Fruit fly (Drosophila melanogaster) whole organism, embryonic: ENCODE results near the gene CG13898.

ENCODE experiments used
- CG10565 ChIP-seq: fragments of 200-800 bp; sonication (Bioruptor generic); optimal IDR thresholded peaks from 3 replicates; lab custom pipeline; 2016; ENCODE audit warnings: missing biosample characterization, mild to moderate bottlenecking, missing genetic modification characterization
- CG12219 ChIP-seq: fragments of 200-800 bp; sonication (Bioruptor generic); optimal IDR thresholded peaks from 3 replicates; lab custom pipeline; 2018; ENCODE audit warnings: missing biosample characterization, mild to moderate bottlenecking, missing genetic modification characterization
- CG13287 ChIP-seq: fragments of 200-800 bp; sonication (Bioruptor generic); IDR thresholded peaks from 2 replicates; pipeline ENCODE4 v1.3.6; 2022; ENCODE audit warnings: missing biosample characterization, missing genetic modification characterization; ENCODE audit not compliant: partially characterized antibody
- CG13424 ChIP-seq: fragments of 200-800 bp; sonication (Bioruptor generic); optimal IDR thresholded peaks from 2 replicates; lab custom pipeline; 2019; ENCODE audit warnings: missing biosample characterization, mild to moderate bottlenecking, missing genetic modification characterization, moderate library complexity
- CG14441 ChIP-seq: fragments of 200-800 bp; sonication (Bioruptor generic); IDR thresholded peaks from 2 replicates; pipeline ENCODE4 v1.3.6; 2022; ENCODE audit warnings: missing biosample characterization, missing genetic modification characterization
- CG15514 ChIP-seq: fragments of 200-800 bp; sonication (Bioruptor generic); optimal IDR thresholded peaks from 3 replicates; lab custom pipeline; 2017; ENCODE audit warnings: missing biosample characterization, missing genetic modification characterization, mild to moderate bottlenecking, moderate library complexity, missing genetic modification reagents
- CG15696 ChIP-seq: fragments of 200-800 bp; sonication (Bioruptor generic); optimal IDR thresholded peaks from 2 replicates; lab custom pipeline; 2019; ENCODE audit warnings: missing biosample characterization, mild to moderate bottlenecking, missing genetic modification characterization, moderate library complexity
- CG1647 ChIP-seq: fragments of 200-800 bp; sonication (Bioruptor generic); optimal IDR thresholded peaks from 3 replicates; lab custom pipeline; 2016; ENCODE audit warnings: missing biosample characterization, missing genetic modification characterization
- CG2202 ChIP-seq: fragments of 200-800 bp; sonication (Bioruptor generic); optimal IDR thresholded peaks from 2 replicates; lab custom pipeline; 2018; ENCODE audit warnings: missing biosample characterization, mild to moderate bottlenecking, missing genetic modification characterization
- CG3726 ChIP-seq: fragments of 200-800 bp; sonication (Bioruptor generic); IDR thresholded peaks from 3 replicates; pipeline ENCODE4, ENCODE4 v1.3.6; 2022; ENCODE audit warnings: missing biosample characterization, missing genetic modification characterization
- CG43689 ChIP-seq: fragments of 200-800 bp; sonication (Bioruptor generic); IDR thresholded peaks from 2 replicates; pipeline ENCODE4 v1.3.6; 2022; ENCODE audit warnings: missing biosample characterization, missing genetic modification characterization
- CG4854 ChIP-seq: fragments of 200-800 bp; sonication (Bioruptor generic); optimal IDR thresholded peaks from 2 replicates; lab custom pipeline; 2016; ENCODE audit warnings: missing biosample characterization, missing genetic modification characterization, inconsistent platforms
- CG7987 ChIP-seq: fragments of 200-800 bp; sonication (Bioruptor generic); optimal IDR thresholded peaks from 2 replicates; lab custom pipeline; 2018; ENCODE audit warnings: missing biosample characterization, mild to moderate bottlenecking, missing genetic modification characterization, moderate library complexity
- CG8089 ChIP-seq: fragments of 200-800 bp; sonication (Bioruptor generic); optimal IDR thresholded peaks from 3 replicates; lab custom pipeline; 2016; ENCODE audit warnings: missing biosample characterization, missing genetic modification characterization
- CG8478 ChIP-seq: fragments of >200 bp; optimal IDR thresholded peaks from 2 replicates; lab custom pipeline; 2018
- CG9437 ChIP-seq: fragments of 200-800 bp; sonication (Bioruptor generic); optimal IDR thresholded peaks from 2 replicates; lab custom pipeline; 2018; ENCODE audit warnings: missing biosample characterization, mild to moderate bottlenecking, missing genetic modification characterization
- CG9817 ChIP-seq: fragments of 200-800 bp; sonication (Bioruptor generic); optimal IDR thresholded peaks from 2 replicates; lab custom pipeline; 2018; ENCODE audit warnings: missing biosample characterization, mild to moderate bottlenecking, missing genetic modification characterization, moderate library complexity
- D19A ChIP-seq: fragments of 200-800 bp; optimal IDR thresholded peaks from 3 replicates; lab custom pipeline; 2019; ENCODE audit warnings: missing biosample characterization, mild to moderate bottlenecking, missing genetic modification characterization, moderate library complexity
- Doc2 ChIP-seq: fragments of 200-800 bp; sonication (Bioruptor generic); IDR thresholded peaks from 2 replicates; pipeline ENCODE4 v1.3.6; 2022; ENCODE audit warnings: missing biosample characterization, missing genetic modification characterization
- Drgx ChIP-seq: fragments of 200-800 bp; sonication (Bioruptor generic); IDR thresholded peaks from 2 replicates; pipeline ENCODE4 v1.3.6; 2022; ENCODE audit warnings: missing biosample characterization, missing genetic modification characterization
- Ets97D ChIP-seq: fragments of 200-800 bp; sonication (Bioruptor generic); optimal IDR thresholded peaks from 3 replicates; lab custom pipeline; 2016; ENCODE audit warnings: missing biosample characterization, missing genetic modification characterization
- Fer1 ChIP-seq: fragments of 200-800 bp; sonication (Bioruptor generic); optimal IDR thresholded peaks from 2 replicates; lab custom pipeline; 2017; ENCODE audit warnings: missing biosample characterization, mild to moderate bottlenecking, missing genetic modification characterization
- Fer3 ChIP-seq: fragments of 200-800 bp; sonication (Bioruptor generic); optimal IDR thresholded peaks from 2 replicates; lab custom pipeline; 2018; ENCODE audit warnings: missing biosample characterization, mild to moderate bottlenecking, missing genetic modification characterization, moderate library complexity
- Lpt ChIP-seq: fragments of >200 bp; optimal IDR thresholded peaks from 2 replicates; lab custom pipeline; 2018; ENCODE audit warnings: missing biosample characterization, missing genetic modification characterization
- MBD-R2 ChIP-seq: fragments of 200-800 bp; sonication (Bioruptor generic); IDR thresholded peaks from 2 replicates; pipeline ENCODE4 v1.3.6; 2022; ENCODE audit warnings: missing biosample characterization, missing genetic modification characterization
- MTF-1 ChIP-seq: fragments of 200-800 bp; sonication (Bioruptor generic); optimal IDR thresholded peaks from 2 replicates; lab custom pipeline; 2018; ENCODE audit warnings: missing biosample characterization, mild to moderate bottlenecking, missing genetic modification characterization, borderline replicate concordance
- Oaz ChIP-seq: fragments of 200-800 bp; sonication (Bioruptor generic); IDR thresholded peaks from 2 replicates; pipeline ENCODE4 v1.3.6; 2022; ENCODE audit warnings: missing biosample characterization, missing genetic modification characterization
- TFAM ChIP-seq: fragments of 200-800 bp; sonication (Bioruptor generic); optimal IDR thresholded peaks from 2 replicates; lab custom pipeline; 2017; ENCODE audit warnings: missing biosample characterization, missing genetic modification characterization, inconsistent platforms
- abd-A ChIP-seq: fragments of 200-800 bp; sonication (Bioruptor generic); optimal IDR thresholded peaks from 3 replicates; lab custom pipeline; 2019; ENCODE audit warnings: missing biosample characterization, mild to moderate bottlenecking, missing genetic modification characterization, moderate library complexity
- ac ChIP-seq: fragments of 200-800 bp; sonication (Bioruptor generic); optimal IDR thresholded peaks from 3 replicates; lab custom pipeline; 2017; ENCODE audit warnings: missing biosample characterization, mild to moderate bottlenecking, missing genetic modification characterization
- ara ChIP-seq: fragments of 200-800 bp; sonication (Bioruptor generic); IDR thresholded peaks from 2 replicates; pipeline ENCODE4 v1.3.6; 2022; ENCODE audit warnings: missing biosample characterization, missing genetic modification characterization
- chinmo ChIP-seq: fragments of 200-800 bp; sonication (Bioruptor generic); IDR thresholded peaks from 4 replicates; pipeline ENCODE4 v1.3.6; 2022; ENCODE audit warnings: missing biosample characterization, missing genetic modification characterization; ENCODE audit not compliant: partially characterized antibody
- chn ChIP-seq: fragments of 200-800 bp; sonication (Bioruptor generic); optimal IDR thresholded peaks from 2 replicates; lab custom pipeline; 2016; ENCODE audit warnings: missing biosample characterization, missing genetic modification characterization
- dmrt11E ChIP-seq: fragments of 200-800 bp; sonication (Bioruptor generic); optimal IDR thresholded peaks from 3 replicates; lab custom pipeline; 2018; ENCODE audit warnings: missing biosample characterization, mild to moderate bottlenecking, missing genetic modification characterization, moderate library complexity
- eve ChIP-seq, 2 experiments: fragments of >200 bp; optimal IDR thresholded peaks; 2 replicates each; lab custom pipeline; 2017; ENCODE audit warnings: missing biosample characterization in 2 of 2, missing genetic modification characterization in 2 of 2
- ftz-f1 ChIP-seq: fragments of 200-800 bp; sonication (Bioruptor generic); optimal IDR thresholded peaks from 2 replicates; lab custom pipeline; 2016; ENCODE audit warnings: missing biosample characterization, missing genetic modification characterization
- gem ChIP-seq: fragments of 200-800 bp; sonication (Bioruptor generic); optimal IDR thresholded peaks from 2 replicates; lab custom pipeline; 2019; ENCODE audit warnings: missing biosample characterization, mild to moderate bottlenecking, missing genetic modification characterization, moderate library complexity
- insv ChIP-seq, 2 experiments: fragments of 200-800 bp; sonication (Bioruptor generic); optimal IDR thresholded peaks; 3 replicates each; lab custom pipeline; 2016 to 2018; ENCODE audit warnings: missing biosample characterization in 2 of 2, missing genetic modification characterization in 2 of 2
- nerfin-2 ChIP-seq: fragments of 200-800 bp; sonication (Bioruptor generic); IDR thresholded peaks from 2 replicates; pipeline ENCODE4 v1.3.6; 2022; ENCODE audit warnings: missing biosample characterization, missing genetic modification characterization; ENCODE audit not compliant: partially characterized antibody
- oc ChIP-seq: fragments of 200-800 bp; sonication (Bioruptor generic); optimal IDR thresholded peaks from 2 replicates; lab custom pipeline; 2018; ENCODE audit warnings: missing biosample characterization, mild to moderate bottlenecking, missing genetic modification characterization, moderate library complexity
- onecut ChIP-seq: fragments of 200-800 bp; sonication (Bioruptor generic); IDR thresholded peaks from 2 replicates; pipeline ENCODE4 v1.3.6; 2022; ENCODE audit warnings: missing biosample characterization, missing genetic modification characterization
- so ChIP-seq: fragments of 200-800 bp; sonication (Bioruptor generic); IDR thresholded peaks from 3 replicates; pipeline ENCODE4 v1.3.6; 2022; ENCODE audit warnings: missing biosample characterization, missing genetic modification characterization
- tap ChIP-seq: fragments of 200-800 bp; optimal IDR thresholded peaks from 3 replicates; lab custom pipeline; 2019; ENCODE audit warnings: missing biosample characterization, mild to moderate bottlenecking, missing genetic modification characterization, moderate library complexity
- tna ChIP-seq: fragments of 200-800 bp; sonication (Bioruptor generic); IDR thresholded peaks from 2 replicates; pipeline ENCODE4 v1.3.6; 2022; ENCODE audit warnings: missing biosample characterization, missing genetic modification characterization; ENCODE audit not compliant: partially characterized antibody
- tup ChIP-seq: fragments of 200-800 bp; sonication (Bioruptor generic); optimal IDR thresholded peaks from 2 replicates; lab custom pipeline; 2016; ENCODE audit warnings: missing biosample characterization, mild to moderate bottlenecking, missing genetic modification characterization, moderate library complexity
- unc-4 ChIP-seq: fragments of 200-800 bp; sonication (Bioruptor generic); IDR thresholded peaks from 2 replicates; pipeline ENCODE4 v1.3.6; 2022; ENCODE audit warnings: missing biosample characterization, missing genetic modification characterization; ENCODE audit not compliant: partially characterized antibody
- vnd ChIP-seq: fragments of 200-800 bp; sonication (Bioruptor generic); IDR thresholded peaks from 3 replicates; pipeline ENCODE4 v1.3.6; 2022; ENCODE audit warnings: missing biosample characterization, missing genetic modification characterization; ENCODE audit not compliant: partially characterized antibody
- wek ChIP-seq: fragments of 200-800 bp; sonication (Bioruptor generic); optimal IDR thresholded peaks from 3 replicates; lab custom pipeline; 2018; ENCODE audit warnings: missing biosample characterization, mild to moderate bottlenecking, missing genetic modification characterization, moderate library complexity
- yki ChIP-seq: fragments of >200 bp; optimal IDR thresholded peaks from 3 replicates; lab custom pipeline; 2018
- zfh2 ChIP-seq: fragments of 200-800 bp; sonication (Bioruptor generic); optimal IDR thresholded peaks from 2 replicates; lab custom pipeline; 2016; ENCODE audit warnings: missing biosample characterization, missing genetic modification characterization

Gene CG13898

dm6 chr3L:851061-851460, 47.2 kb upstream of the CG13898 start, which contains the start of gene Dci (continued):
- peak; percentile 89 for TF ChIP-seq CG15514 (GFP tag; lab: Kevin White, UChicago)
- TF ChIP-seq nerfin-2, result peak; percentile 53; the same call in 1 of the 2 replicates
- peak; percentile 72 for TF ChIP-seq CG9817 (tag; lab: Kevin White, UChicago)
- peak; percentile 90 for TF ChIP-seq MBD-R2
- TF ChIP-seq zfh2, result peak; percentile 68
- TF ChIP-seq TFAM (GFP tag; lab: Kevin White, UChicago), result no peak
- TF ChIP-seq MTF-1 (GFP tag; lab: Kevin White, UChicago), result no peak
- TF ChIP-seq D19A (tag; lab: Kevin White, UChicago), result no peak
- TF ChIP-seq yki (lab: Kevin White, UChicago), result no peak
- TF ChIP-seq CG10565, result no peak
- peak; percentile 59 for TF ChIP-seq Oaz (GFP tag; lab: Robert Waterston, UW)
- peak; percentile 57; the same call in 2 of the 3 replicates for TF ChIP-seq CG3726 (GFP tag; lab: Robert Waterston, UW)
- TF ChIP-seq onecut (GFP tag; lab: Robert Waterston, UW), result peak; percentile 9; the same call in 1 of the 2 replicates
- peak; percentile 82 for TF ChIP-seq unc-4 (GFP tag; lab: Robert Waterston, UW)
- peak; percentile 65; the same call in 1 of the 2 replicates for TF ChIP-seq tna (GFP tag; lab: Robert Waterston, UW)
- TF ChIP-seq CG8478 (lab: Kevin White, UChicago), result peak; percentile 57
- peak; percentile 43 for TF ChIP-seq CG15696 (tag; lab: Kevin White, UChicago)
- TF ChIP-seq CG9437 (GFP tag; lab: Kevin White, UChicago), result peak; percentile 19
- no peak for TF ChIP-seq Fer3
- peak; percentile 82 for TF ChIP-seq gem (tag; lab: Kevin White, UChicago)
- peak; percentile 59 for TF ChIP-seq oc (tag; lab: Kevin White, UChicago)
- TF ChIP-seq CG13287 (GFP tag; lab: Robert Waterston, UW), result peak; percentile 91
- TF ChIP-seq ftz-f1 (GFP tag; lab: Kevin White, UChicago), result no peak
- 0 out of 2 replicates have a peak, but pooled peaks have one; percentile 4 for TF ChIP-seq ara
- TF ChIP-seq abd-A (tag; lab: Kevin White, UChicago), result no peak
- peak; percentile 74 for TF ChIP-seq vnd (GFP tag; lab: Robert Waterston, UW)
- TF ChIP-seq CG7987 (GFP tag; lab: Kevin White, UChicago), result peak; percentile 17
- TF ChIP-seq CG13424 (tag; lab: Kevin White, UChicago), result peak; percentile 68
- peak; percentile 69 for TF ChIP-seq dmrt11E (tag; lab: Kevin White, UChicago)
- peak; percentile 97 for TF ChIP-seq wek (GFP tag; lab: Kevin White, UChicago)
- TF ChIP-seq CG43689, result 0 out of 2 replicates have a peak, but pooled peaks have one; percentile 16
- no peak for TF ChIP-seq ac (GFP tag; lab: Kevin White, UChicago)
- peak; percentile 66 for TF ChIP-seq CG1647 (GFP tag; lab: Kevin White, UChicago)
- TF ChIP-seq CG8089 (GFP tag; lab: Kevin White, UChicago), result peak; percentile 60
- TF ChIP-seq Fer1, result no peak
- no peak for TF ChIP-seq CG12219 (GFP tag; lab: Kevin White, UChicago)
- TF ChIP-seq CG4854 (GFP tag; lab: Kevin White, UChicago), result no peak
- TF ChIP-seq Drgx (GFP tag; lab: Robert Waterston, UW), result no peak
- TF ChIP-seq tup (GFP tag; lab: Kevin White, UChicago), result peak; percentile 63
- 0 out of 4 replicates have a peak, but pooled peaks have one; percentile 49 for TF ChIP-seq chinmo (GFP tag; lab: Robert Waterston, UW)
- TF ChIP-seq Doc2 (GFP tag; lab: Robert Waterston, UW), result no peak
- TF ChIP-seq Ets97D (GFP tag; lab: Kevin White, UChicago), result peak; percentile 70
- TF ChIP-seq tap (tag; lab: Kevin White, UChicago), result no peak
- peak; percentile 14 for TF ChIP-seq CG2202
- peak in 1 of 2 experiments; percentile 64 for TF ChIP-seq insv (GFP tag; optimal IDR thresholded peaks at IDR 0.05; lab: Kevin White, UChicago)
- no peak for TF ChIP-seq eve (GFP tag; optimal IDR thresholded peaks at IDR 0.05; lab: Kevin White, UChicago)
- TF ChIP-seq Lpt (GFP tag; lab: Kevin White, UChicago), result no peak
- peak; percentile 57; the same call in 1 of the 3 replicates for TF ChIP-seq so (GFP tag; lab: Robert Waterston, UW)
- peak; percentile 77 for TF ChIP-seq chn (GFP tag; lab: Kevin White, UChicago)
- peak; percentile 87 for TF ChIP-seq CG14441
